Worm (Caenorhabditis elegans): ENCODE results near the gene his-69.

Gene his-69

ce11 chrIII:4010987-4011386, 47.6 kb downstream of the his-69 start:
- TF ChIP-seq nhr-237 (tag; optimal IDR thresholded peaks at IDR 0.05) (no peak), unc-62 (GFP tag; optimal IDR thresholded peaks at IDR 0.05) (no peak)

- peak; percentile 39 for TF ChIP-seq unc-120 (tag; optimal IDR thresholded peaks at IDR 0.05; ENCODE audit: poor library complexity, severe bottlenecking)
- peak; percentile 50 for TF ChIP-seq unc-62 (GFP tag; optimal IDR thresholded peaks at IDR 0.05)
- TF ChIP-seq sem-2 (GFP tag; optimal IDR thresholded peaks at IDR 0.05): no peak
- TF ChIP-seq mls-2 (tag; optimal IDR thresholded peaks at IDR 0.05): peak; percentile 38
- TF ChIP-seq drap-1 (GFP tag; optimal IDR thresholded peaks at IDR 0.05): no peak
- peak; percentile 25 for TF ChIP-seq sptf-1 (tag; optimal IDR thresholded peaks at IDR 0.05)
- peak; percentile 35 for TF ChIP-seq ces-1 (GFP tag; optimal IDR thresholded peaks at IDR 0.05)
- peak; percentile 43 for TF ChIP-seq cnd-1 (tag; optimal IDR thresholded peaks at IDR 0.05)
- peak; percentile 99 for TF ChIP-seq ham-2 (GFP tag; optimal IDR thresholded peaks at IDR 0.05)
- TF ChIP-seq nhr-76 (tag; optimal IDR thresholded peaks at IDR 0.05): no peak
Measured at ce11 chrIII:4010168-4010567, 48.4 kb downstream of the his-69 start.

ce11 chrIII:4009181-4009580, 49.4 kb downstream of the his-69 start:
- TF ChIP-seq mls-2 (tag; optimal IDR thresholded peaks at IDR 0.05): no peak
- no peak for TF ChIP-seq nhr-12 (tag; optimal IDR thresholded peaks at IDR 0.05)
- TF ChIP-seq lsy-2 (tag; optimal IDR thresholded peaks at IDR 0.05): no peak
- TF ChIP-seq unc-120 (tag; optimal IDR thresholded peaks at IDR 0.05; ENCODE audit: poor library complexity, severe bottlenecking): no peak
- TF ChIP-seq sem-2 (GFP tag; optimal IDR thresholded peaks at IDR 0.05): no peak
- TF ChIP-seq nhr-237 (tag; optimal IDR thresholded peaks at IDR 0.05): no peak
- TF ChIP-seq blmp-1 (tag; optimal IDR thresholded peaks at IDR 0.05): no peak
- no peak for TF ChIP-seq ces-1 (GFP tag; optimal IDR thresholded peaks at IDR 0.05)
- TF ChIP-seq nhr-76 (tag; optimal IDR thresholded peaks at IDR 0.05): no peak
- TF ChIP-seq ceh-83 (GFP tag; optimal IDR thresholded peaks at IDR 0.05): no peak
- TF ChIP-seq unc-62 (GFP tag; optimal IDR thresholded peaks at IDR 0.05): no peak
- TF ChIP-seq pha-4 (tag; optimal IDR thresholded peaks at IDR 0.05): no peak
- no peak for TF ChIP-seq ceh-43 (GFP tag; optimal IDR thresholded peaks at IDR 0.05)
- no peak for TF ChIP-seq cnd-1 (tag; optimal IDR thresholded peaks at IDR 0.05)
- TF ChIP-seq mep-1 (tag; optimal IDR thresholded peaks at IDR 0.05): no peak
- TF ChIP-seq drap-1 (GFP tag; optimal IDR thresholded peaks at IDR 0.05): no peak

All from whole organism, mixed stage, embryonic.